Fruit fly (Drosophila melanogaster) whole organism: ENCODE data around the gene Octalpha2R.

ENCODE experiments used
- CG8478 ChIP-seq: fragments of >200 bp; optimal IDR thresholded peaks from 2 replicates; lab custom pipeline; 2018; ENCODE audit warnings: inconsistent platforms
- pan ChIP-seq: fragments of >200 bp; optimal IDR thresholded peaks from 2 replicates; lab custom pipeline; 2017
- psq ChIP-seq: fragments of >200 bp; optimal IDR thresholded peaks from 2 replicates; lab custom pipeline; 2017

DNA sequence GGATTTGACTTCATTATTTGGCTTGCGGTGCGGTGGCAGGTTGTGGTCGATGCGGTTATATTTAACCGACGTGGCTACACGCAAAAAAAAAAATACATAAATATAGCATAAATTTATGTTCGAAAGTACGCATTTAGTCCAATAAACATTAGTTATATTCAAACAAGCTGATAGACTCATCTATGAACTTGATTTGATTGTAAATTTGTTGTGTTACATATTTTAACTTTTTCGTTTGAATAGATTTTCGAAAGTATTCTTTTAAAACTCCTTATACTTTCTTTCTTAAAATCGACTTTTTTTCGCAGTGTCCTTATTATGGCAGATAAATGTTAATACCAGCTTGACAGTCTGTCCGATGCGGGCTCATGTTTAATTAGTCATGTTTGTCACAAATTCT lies 58.4 kb downstream of the Octalpha2R start:
- TF ChIP-seq psq (lab: Kevin White, UChicago), result no peak
- no peak for TF ChIP-seq pan (lab: Kevin White, UChicago)
- no peak for TF ChIP-seq CG8478
